Fruit fly (Drosophila melanogaster): Measurements from ENCODE around the gene Cyt-c-d.

DNA sequence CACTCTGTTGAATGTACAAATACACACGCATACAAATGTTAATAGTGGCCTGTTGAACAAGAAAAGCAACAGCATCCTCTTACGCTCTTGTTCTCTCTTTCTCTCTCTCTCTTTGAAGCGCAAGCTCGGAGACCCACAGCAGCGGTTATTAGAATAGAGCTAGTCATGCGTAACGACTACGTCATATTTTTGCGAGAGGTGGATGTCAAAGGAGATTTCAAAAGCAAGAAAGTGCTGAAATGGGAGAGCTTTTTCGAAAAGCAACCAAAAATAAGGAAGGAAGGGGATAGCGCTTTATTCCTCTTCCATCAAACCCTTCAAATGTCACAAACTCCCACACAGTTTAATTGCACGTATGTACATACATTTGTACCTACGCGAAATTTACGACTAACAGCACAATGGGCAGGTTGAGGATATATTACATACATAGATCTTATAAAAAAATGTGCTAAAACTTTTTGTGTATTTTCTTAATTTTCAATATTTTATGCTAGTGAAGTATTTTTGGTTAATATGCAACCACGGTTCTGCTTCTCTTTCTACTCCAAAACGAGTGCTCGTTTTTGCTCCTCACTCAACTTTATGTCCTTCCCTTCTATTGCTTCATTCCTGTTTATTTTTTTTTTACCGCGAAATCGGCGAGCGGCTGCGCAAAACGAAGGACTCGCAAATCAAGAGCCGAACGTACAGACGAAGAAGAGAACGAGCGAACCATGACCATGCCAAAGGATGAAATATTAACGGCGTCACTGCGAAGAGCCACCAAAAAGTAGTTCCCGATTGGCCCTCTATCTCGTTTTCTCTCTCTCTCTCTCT is 25.7 kb upstream of the Cyt-c-d start:
- TF ChIP-seq CG7045 (GFP tag; optimal IDR thresholded peaks at IDR 0.05) (no peak), cnc (optimal IDR thresholded peaks at IDR 0.05) (no peak), cic (GFP tag; optimal IDR thresholded peaks at IDR 0.05) (no peak), Crg-1 (GFP tag; optimal IDR thresholded peaks at IDR 0.05) (no peak), toe (GFP tag; optimal IDR thresholded peaks at IDR 0.05) (no peak), tj (GFP tag; optimal IDR thresholded peaks at IDR 0.05) (no peak), pad (GFP tag; optimal IDR thresholded peaks at IDR 0.05) (no peak), kay (GFP tag; ENCODE audit: borderline replicate concordance) (peak; percentile 85)

All from whole organism, adult.